Worm (Caenorhabditis elegans) whole organism, L4 larva: ENCODE data around the gene W01G7.4.

Experiments
- F10B5.3 ChIP-seq: sonication (generic microtip); optimal IDR thresholded peaks from 2 replicates; lab custom pipeline; 2016; ENCODE audit warnings: mild to moderate bottlenecking, missing genetic modification characterization, missing compliant biosample characterization
- F26F4.8 ChIP-seq: fragments of 200-800 bp; sonication (Bioruptor generic); conservative IDR thresholded peaks from 2 replicates; pipeline ENCODE4 v1.3.6; 2022; ENCODE audit warnings: missing genetic modification characterization, missing compliant biosample characterization
- Y105C5A.15 ChIP-seq: fragments of 200-800 bp; sonication (Bioruptor generic); IDR thresholded peaks from 2 replicates; pipeline ENCODE4 v1.3.6; 2022; ENCODE audit warnings: missing genetic modification characterization, missing compliant biosample characterization
- ZK337.2 ChIP-seq: fragments of 200-800 bp; sonication (Bioruptor generic); IDR thresholded peaks from 2 replicates; pipeline ENCODE4 v1.3.6; 2022; ENCODE audit warnings: missing genetic modification reagents, missing genetic modification characterization, missing compliant biosample characterization
- arid-1 ChIP-seq: fragments of 200-800 bp; sonication (Bioruptor generic); conservative IDR thresholded peaks from 2 replicates; pipeline ENCODE4 v1.3.6; 2022; ENCODE audit warnings: missing genetic modification reagents, missing genetic modification characterization, missing compliant biosample characterization
- attf-4 ChIP-seq: sonication (generic microtip); optimal IDR thresholded peaks from 3 replicates; lab custom pipeline; 2017; ENCODE audit warnings: missing biosample characterization, missing genetic modification characterization
- ceh-20 ChIP-seq: fragments of 200-800 bp; sonication (Bioruptor generic); IDR thresholded peaks from 2 replicates; pipeline ENCODE4 v1.3.6; 2022; ENCODE audit warnings: missing genetic modification reagents, missing genetic modification characterization, missing compliant biosample characterization
- ceh-44 ChIP-seq: fragments of 200-800 bp; sonication (Bioruptor generic); IDR thresholded peaks from 2 replicates; pipeline ENCODE4 v1.3.6; 2022; ENCODE audit warnings: missing genetic modification reagents, missing genetic modification characterization, missing compliant biosample characterization
- ceh-82 ChIP-seq: sonication (generic microtip); optimal IDR thresholded peaks from 2 replicates; lab custom pipeline; 2017; ENCODE audit warnings: missing biosample characterization, missing genetic modification characterization
- cey-2 ChIP-seq: sonication (generic microtip); optimal IDR thresholded peaks from 3 replicates; lab custom pipeline; 2017; ENCODE audit warnings: missing genetic modification characterization, mild to moderate bottlenecking, missing compliant biosample characterization, antibody characterized with exemption, borderline replicate concordance; ENCODE audit not compliant: insufficient read depth
- daf-12 ChIP-seq: fragments of 150-350 bp; optimal IDR thresholded peaks from 2 replicates; lab custom pipeline; 2014; ENCODE audit warnings: missing biosample characterization, missing genetic modification reagents, missing genetic modification characterization
- daf-16 ChIP-seq, 3 experiments: sonication (generic microtip); optimal IDR thresholded peaks; 2 replicates each; lab custom pipeline; 2016 to 2017; ENCODE audit warnings: missing genetic modification characterization in 3 of 3, missing genetic modification reagents in 3 of 3, mild to moderate bottlenecking in 2 of 3, missing compliant biosample characterization in 2 of 3, missing biosample characterization in 1 of 3, moderate library complexity in 1 of 3
- daf-8 ChIP-seq: fragments of 200-800 bp; sonication (Bioruptor generic); IDR thresholded peaks from 2 replicates; pipeline ENCODE4 v1.3.6; 2022; ENCODE audit warnings: missing genetic modification characterization, missing compliant biosample characterization
- dmd-8 ChIP-seq: fragments of 200-800 bp; sonication (Bioruptor generic); IDR thresholded peaks from 2 replicates; pipeline ENCODE4 v1.3.6; 2022; ENCODE audit warnings: missing genetic modification characterization, missing compliant biosample characterization
- dmd-9 ChIP-seq: fragments of 200-800 bp; sonication (Bioruptor generic); IDR thresholded peaks from 2 replicates; pipeline ENCODE4 v1.3.6; 2022; ENCODE audit warnings: missing genetic modification reagents, missing genetic modification characterization, missing compliant biosample characterization
- dve-1 ChIP-seq: sonication (generic microtip); optimal IDR thresholded peaks from 2 replicates; lab custom pipeline; 2017; ENCODE audit warnings: antibody characterized with exemption, mild to moderate bottlenecking, missing genetic modification characterization, missing compliant biosample characterization; ENCODE audit not compliant: insufficient read depth
- fkh-10 ChIP-seq: fragments of 150-350 bp; optimal IDR thresholded peaks from 2 replicates; lab custom pipeline; 2014; ENCODE audit warnings: missing biosample characterization, missing genetic modification reagents, missing genetic modification characterization
- fos-1 ChIP-seq: fragments of 150-350 bp; optimal IDR thresholded peaks from 2 replicates; lab custom pipeline; 2014; ENCODE audit warnings: missing biosample characterization, missing genetic modification characterization
- jun-1 ChIP-seq: fragments of 150-350 bp; optimal IDR thresholded peaks from 2 replicates; lab custom pipeline; 2014; ENCODE audit warnings: missing biosample characterization, missing genetic modification reagents, missing genetic modification characterization
- lin-13 ChIP-seq: fragments of 150-350 bp; optimal IDR thresholded peaks from 2 replicates; lab custom pipeline; 2014; ENCODE audit warnings: missing biosample characterization, missing genetic modification reagents, missing genetic modification characterization
- lin-29 ChIP-seq: fragments of 200-800 bp; sonication (Bioruptor generic); IDR thresholded peaks from 2 replicates; pipeline ENCODE4 v1.3.6; 2022; ENCODE audit warnings: missing genetic modification reagents, missing genetic modification characterization, missing compliant biosample characterization
- madf-9 ChIP-seq: fragments of 200-800 bp; sonication (Bioruptor generic); conservative IDR thresholded peaks from 2 replicates; pipeline ENCODE4 v1.3.6; 2022; ENCODE audit warnings: missing genetic modification reagents, missing genetic modification characterization, missing compliant biosample characterization
- mdl-1 ChIP-seq, 2 experiments: fragments of 150-350 bp in 1 of 2; sonication (generic microtip) in 1 of 2; optimal IDR thresholded peaks; 2 replicates each; lab custom pipeline; 2014 to 2017; ENCODE audit warnings: missing biosample characterization in 2 of 2, missing genetic modification characterization in 2 of 2
- mdt-29 ChIP-seq: fragments of 200-800 bp; sonication (Bioruptor generic); IDR thresholded peaks from 2 replicates; pipeline ENCODE4 v1.3.6; 2022; ENCODE audit warnings: missing genetic modification reagents, missing genetic modification characterization, missing compliant biosample characterization
- mxl-3 ChIP-seq: fragments of 200-800 bp; sonication (Bioruptor generic); optimal IDR thresholded peaks from 2 replicates; lab custom pipeline; 2018; ENCODE audit warnings: mild to moderate bottlenecking, missing genetic modification characterization, missing compliant biosample characterization
- nhr-102 ChIP-seq: sonication (generic microtip); optimal IDR thresholded peaks from 2 replicates; lab custom pipeline; 2016; ENCODE audit warnings: mild to moderate bottlenecking, missing genetic modification characterization, moderate library complexity, missing compliant biosample characterization
- nhr-111 ChIP-seq: fragments of 200-800 bp; sonication (Bioruptor generic); optimal IDR thresholded peaks from 2 replicates; lab custom pipeline; 2018; ENCODE audit warnings: mild to moderate bottlenecking, missing genetic modification characterization, missing compliant biosample characterization
- nhr-28 ChIP-seq: fragments of 150-350 bp; optimal IDR thresholded peaks from 2 replicates; lab custom pipeline; 2014; ENCODE audit warnings: missing biosample characterization, missing genetic modification characterization
- nhr-42 ChIP-seq: fragments of 200-800 bp; sonication (Bioruptor generic); IDR thresholded peaks from 2 replicates; pipeline ENCODE4 v1.3.6; 2022; ENCODE audit warnings: missing genetic modification characterization, missing compliant biosample characterization
- nhr-48 ChIP-seq: sonication (generic microtip); optimal IDR thresholded peaks from 2 replicates; lab custom pipeline; 2016; ENCODE audit warnings: mild to moderate bottlenecking, missing genetic modification characterization, missing compliant biosample characterization
- nhr-6 ChIP-seq: fragments of 150-350 bp; optimal IDR thresholded peaks from 2 replicates; lab custom pipeline; 2014; ENCODE audit warnings: missing biosample characterization, missing genetic modification characterization
- pha-4 ChIP-seq, 2 experiments: fragments of 150-350 bp in 1 of 2; fragments of 200-800 bp in 1 of 2; sonication (Bioruptor generic) in 1 of 2; IDR thresholded peaks in 1 of 2; optimal IDR thresholded peaks in 1 of 2; 2 replicates each; pipeline versions ENCODE4 v1.3.6 to Lab custom; 2014 to 2022; ENCODE audit warnings: missing genetic modification characterization in 2 of 2, missing genetic modification reagents in 2 of 2, missing biosample characterization in 1 of 2, missing compliant biosample characterization in 1 of 2
- php-3 ChIP-seq: fragments of 200-800 bp; sonication (Bioruptor generic); IDR thresholded peaks from 2 replicates; pipeline ENCODE4 v1.3.6; 2022; ENCODE audit warnings: missing genetic modification reagents, missing genetic modification characterization, missing compliant biosample characterization
- pqm-1 ChIP-seq: sonication (generic microtip); optimal IDR thresholded peaks from 2 replicates; lab custom pipeline; 2017; ENCODE audit warnings: missing biosample characterization, missing genetic modification characterization
- rbr-2 ChIP-seq: sonication (generic microtip); optimal IDR thresholded peaks from 2 replicates; lab custom pipeline; 2016; ENCODE audit warnings: missing genotype, missing genetic modification characterization, missing compliant biosample characterization
- saeg-2 ChIP-seq: fragments of 200-800 bp; sonication (Bioruptor generic); IDR thresholded peaks from 2 replicates; pipeline ENCODE4 v1.3.6; 2022; ENCODE audit warnings: missing genetic modification reagents, missing genetic modification characterization, missing compliant biosample characterization
- sdz-12 ChIP-seq: fragments of 200-800 bp; sonication (Bioruptor generic); optimal IDR thresholded peaks from 2 replicates; lab custom pipeline; 2018; ENCODE audit warnings: mild to moderate bottlenecking, missing genetic modification characterization, missing compliant biosample characterization
- set-16 ChIP-seq: fragments of 200-800 bp; sonication (Bioruptor generic); IDR thresholded peaks from 2 replicates; pipeline ENCODE4 v1.3.6; 2022; ENCODE audit warnings: missing genetic modification reagents, missing genetic modification characterization, missing compliant biosample characterization
- skn-1 ChIP-seq: fragments of 150-350 bp; optimal IDR thresholded peaks from 2 replicates; lab custom pipeline; 2014; ENCODE audit warnings: missing biosample characterization, missing genetic modification characterization
- snpc-4 ChIP-seq: fragments of 150-350 bp; optimal IDR thresholded peaks from 2 replicates; lab custom pipeline; 2014; ENCODE audit warnings: missing biosample characterization, missing genetic modification characterization
- spr-1 ChIP-seq: sonication (generic microtip); optimal IDR thresholded peaks from 2 replicates; lab custom pipeline; 2016; ENCODE audit warnings: mild to moderate bottlenecking, missing genetic modification characterization, missing compliant biosample characterization
- tra-1 ChIP-seq: fragments of 200-800 bp; sonication (Bioruptor generic); IDR thresholded peaks from 2 replicates; pipeline ENCODE4 v1.3.6; 2022; ENCODE audit warnings: missing genetic modification reagents, missing genetic modification characterization, missing compliant biosample characterization
- vab-7 ChIP-seq: fragments of 200-800 bp; sonication (Bioruptor generic); IDR thresholded peaks from 2 replicates; pipeline ENCODE4 v1.3.6; 2022; ENCODE audit warnings: missing genetic modification reagents, missing genetic modification characterization, missing compliant biosample characterization
- zfp-2 ChIP-seq: sonication (generic microtip); optimal IDR thresholded peaks from 2 replicates; lab custom pipeline; 2016; ENCODE audit warnings: mild to moderate bottlenecking, missing genetic modification characterization, missing compliant biosample characterization
- zip-2 ChIP-seq: fragments of 150-350 bp; optimal IDR thresholded peaks from 2 replicates; lab custom pipeline; 2014; ENCODE audit warnings: missing biosample characterization, missing genetic modification characterization
- ztf-7 ChIP-seq: fragments of 150-350 bp; optimal IDR thresholded peaks from 2 replicates; lab custom pipeline; 2014; ENCODE audit warnings: missing biosample characterization, missing genetic modification characterization

Gene W01G7.4

ce11 chrII:14040204-14040842, 20.2 kb upstream of the W01G7.4 start (continued):
- TF ChIP-seq daf-12 (no peak), zfp-2 (tag; lab: Kevin White, UChicago) (peak; percentile 64), ceh-82 (tag; lab: Kevin White, UChicago) (no peak), ztf-7 (tag; lab: Kevin White, UChicago) (no peak), vab-7 (peak; percentile 42; the same call in 1 of the 2 replicates), attf-4 (no peak), nhr-6 (tag; lab: Kevin White, UChicago) (no peak), madf-9 (GFP tag; lab: Robert Waterston, UW) (peak; percentile 5; the same call in 1 of the 2 replicates), dmd-8 (GFP tag; lab: Robert Waterston, UW) (peak; percentile 66; the same call in 1 of the 2 replicates), fkh-10 (GFP tag; lab: Kevin White, UChicago) (peak; percentile 80), skn-1 (tag; lab: Kevin White, UChicago) (no peak), snpc-4 (tag; lab: Kevin White, UChicago) (no peak), nhr-111 (GFP tag; lab: Kevin White, UChicago) (no peak), nhr-102 (tag; lab: Kevin White, UChicago) (peak; percentile 86), saeg-2 (GFP tag; lab: Robert Waterston, UW) (peak; percentile 94), daf-8 (GFP tag; lab: Robert Waterston, UW) (0 out of 2 replicates have a peak, but pooled peaks have one; percentile 40), pqm-1 (tag; lab: Kevin White, UChicago) (peak; percentile 41), nhr-28 (peak; percentile 95), cey-2 (tag; lab: Kevin White, UChicago) (peak; percentile 40), fos-1 (peak; percentile 65), F26F4.8 (GFP tag; lab: Robert Waterston, UW) (0 out of 2 replicates have a peak, but pooled peaks have one; percentile 47), nhr-42 (GFP tag; lab: Robert Waterston, UW) (peak; percentile 89), mdl-1 (tag; optimal IDR thresholded peaks at IDR 0.05; lab: Kevin White, UChicago) (peak; percentile 96 to 99), php-3 (GFP tag; lab: Robert Waterston, UW) (peak; percentile 24; the same call in 1 of the 2 replicates), Y105C5A.15 (GFP tag; lab: Robert Waterston, UW) (no peak), set-16 (GFP tag; lab: Robert Waterston, UW) (peak; percentile 95), zip-2 (tag; lab: Kevin White, UChicago) (no peak), lin-13 (GFP tag; lab: Kevin White, UChicago) (peak; percentile 82), rbr-2 (peak; percentile 95), mdt-29 (GFP tag; lab: Robert Waterston, UW) (peak; percentile 70; the same call in 1 of the 2 replicates), tra-1 (GFP tag; lab: Robert Waterston, UW) (peak; percentile 96), ZK337.2 (GFP tag; lab: Robert Waterston, UW) (no peak)

- TF ChIP-seq spr-1 (tag; lab: Kevin White, UChicago) (no peak), dve-1 (peak; percentile 86), F10B5.3 (no peak), daf-16 (GFP tag; optimal IDR thresholded peaks at IDR 0.05; lab: Kevin White, UChicago) (no peak), daf-16 (tag; optimal IDR thresholded peaks at IDR 0.05; lab: Kevin White, UChicago) (peak; percentile 89), nhr-48 (tag; lab: Kevin White, UChicago) (peak; percentile 3), dmd-8 (GFP tag; lab: Robert Waterston, UW) (no peak), jun-1 (tag; lab: Kevin White, UChicago) (no peak), sdz-12 (GFP tag; lab: Kevin White, UChicago) (no peak), dmd-9 (GFP tag; lab: Robert Waterston, UW) (no peak), lin-29 (GFP tag; lab: Robert Waterston, UW) (no peak), pqm-1 (tag; lab: Kevin White, UChicago) (peak; percentile 33), mxl-3 (GFP tag; lab: Kevin White, UChicago) (peak; percentile 61), pha-4 (GFP tag; IDR thresholded peaks at IDR 0.05; lab: Robert Waterston, UW) (no peak), pha-4 (tag; optimal IDR thresholded peaks at IDR 0.05; lab: Kevin White, UChicago) (no peak), ceh-44 (no peak), saeg-2 (GFP tag; lab: Robert Waterston, UW) (no peak), nhr-111 (GFP tag; lab: Kevin White, UChicago) (no peak), arid-1 (GFP tag; lab: Robert Waterston, UW) (0 out of 2 replicates have a peak, but pooled peaks have one; percentile 6), attf-4 (no peak), ceh-20 (GFP tag; lab: Robert Waterston, UW) (no peak)
Observed at ce11 chrII:14042836-14043604, 17.5 kb upstream of the W01G7.4 start.
